Fruit fly (Drosophila melanogaster): ENCODE measurements around the gene Fur1.

Gene Fur1

DNA sequence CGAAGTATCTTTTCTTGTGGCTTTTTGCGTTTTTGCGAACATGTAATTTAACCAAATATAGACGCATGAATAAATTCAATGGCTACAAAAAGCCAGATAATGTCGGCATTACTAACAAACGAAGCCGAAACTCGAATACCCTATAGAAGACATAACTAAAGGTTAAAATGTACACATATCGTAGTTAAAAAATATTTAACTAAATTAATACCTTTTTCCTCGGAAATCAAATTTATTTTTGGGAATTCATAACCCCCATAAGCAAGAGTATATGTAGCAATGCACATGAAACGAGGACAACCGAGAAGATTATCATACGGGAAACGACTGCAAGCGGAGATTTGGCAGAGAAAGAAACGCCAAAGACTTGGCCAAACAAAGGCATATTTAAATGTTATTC lies 11.2 kb downstream of the Fur1 start:
- no peak for TF ChIP-seq psq (optimal IDR thresholded peaks at IDR 0.05)
- no peak for TF ChIP-seq ttk (optimal IDR thresholded peaks at IDR 0.05)
- TF ChIP-seq Sin3A (optimal IDR thresholded peaks at IDR 0.05) = no peak
- TF ChIP-seq h (optimal IDR thresholded peaks at IDR 0.05) = no peak
- no peak for TF ChIP-seq Myc (optimal IDR thresholded peaks at IDR 0.05)
- TF ChIP-seq insv (optimal IDR thresholded peaks at IDR 0.05) = no peak

DNA sequence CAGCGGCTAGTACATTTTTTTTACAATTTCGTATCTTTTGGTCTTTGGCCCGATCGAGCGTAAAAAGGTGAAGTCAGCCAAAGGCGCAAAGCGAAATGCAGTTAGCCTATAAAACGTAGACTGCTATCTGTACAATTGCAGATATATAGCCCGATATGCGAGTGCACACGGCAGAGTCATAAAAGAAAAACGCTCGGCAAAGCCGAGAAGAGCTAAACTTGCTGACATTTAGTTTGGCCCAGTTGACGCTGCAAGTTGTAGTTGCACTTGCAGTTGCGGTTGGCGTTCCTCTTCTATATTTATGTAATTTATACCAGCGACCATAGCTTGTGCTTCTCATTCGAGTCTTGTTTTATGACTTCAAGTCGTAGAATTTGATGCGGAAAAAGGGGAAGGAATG lies 12.2 kb downstream of the Fur1 start:
- no peak for TF ChIP-seq psq (optimal IDR thresholded peaks at IDR 0.05)
- TF ChIP-seq Myc (optimal IDR thresholded peaks at IDR 0.05) = no peak

DNA sequence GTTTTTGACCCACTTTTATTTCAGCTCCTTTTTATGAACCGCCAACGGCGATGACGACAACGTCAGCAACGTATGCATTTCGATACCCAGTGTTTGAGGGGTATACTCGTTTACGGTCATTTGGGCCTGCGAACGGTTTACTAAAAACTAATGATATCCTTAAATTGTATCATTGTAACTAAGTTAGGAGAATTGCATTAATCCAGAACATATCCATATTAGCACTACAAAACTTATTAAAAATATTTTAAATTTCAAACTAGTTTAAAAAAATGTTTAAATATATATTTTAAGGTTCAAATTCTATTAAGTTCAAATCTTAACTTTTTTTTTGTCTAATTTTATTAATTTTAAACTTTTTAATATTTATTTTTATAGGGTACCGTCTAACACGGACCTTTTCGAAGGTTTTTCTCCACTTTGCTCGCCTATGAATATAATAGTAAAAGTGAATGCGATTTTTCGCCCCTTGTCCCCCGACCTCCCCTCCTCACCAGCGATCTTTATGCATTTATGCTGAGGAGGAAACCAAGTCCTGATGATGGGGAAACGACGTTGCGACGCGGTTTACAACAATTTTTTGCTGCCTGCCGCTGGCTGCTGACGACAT lies 13.6 kb downstream of the Fur1 start:
- TF ChIP-seq insv (optimal IDR thresholded peaks at IDR 0.05) (no peak), h (optimal IDR thresholded peaks at IDR 0.05) (no peak), ttk (optimal IDR thresholded peaks at IDR 0.05) (no peak), psq (optimal IDR thresholded peaks at IDR 0.05) (no peak), Myc (optimal IDR thresholded peaks at IDR 0.05) (no peak), Sin3A (optimal IDR thresholded peaks at IDR 0.05) (no peak)

DNA sequence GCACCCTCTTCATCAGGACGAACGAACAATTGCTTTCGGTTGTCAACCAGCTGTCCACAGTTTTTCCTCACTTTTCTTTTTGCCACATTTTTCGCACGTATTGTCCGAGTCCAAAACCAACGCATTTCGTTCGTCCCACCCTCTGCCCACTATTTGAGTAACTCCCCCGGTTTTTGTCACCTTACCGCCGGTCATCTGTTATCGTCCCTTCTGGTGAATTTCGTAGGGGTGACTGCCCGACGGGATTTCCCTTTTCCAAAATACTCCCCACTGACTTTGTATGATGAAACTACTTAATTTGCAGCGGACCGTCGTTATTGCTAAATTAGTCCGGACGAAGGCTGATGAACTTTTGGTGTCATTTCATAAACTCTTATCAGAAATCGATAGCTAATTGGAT lies 15.8 kb downstream of the Fur1 start:
- no peak for TF ChIP-seq psq (optimal IDR thresholded peaks at IDR 0.05)
- no peak for TF ChIP-seq Myc (optimal IDR thresholded peaks at IDR 0.05)
- TF ChIP-seq h (optimal IDR thresholded peaks at IDR 0.05) = no peak
- no peak for TF ChIP-seq insv (optimal IDR thresholded peaks at IDR 0.05)
- no peak for TF ChIP-seq Sin3A (optimal IDR thresholded peaks at IDR 0.05)
- TF ChIP-seq ttk (optimal IDR thresholded peaks at IDR 0.05) = no peak

DNA sequence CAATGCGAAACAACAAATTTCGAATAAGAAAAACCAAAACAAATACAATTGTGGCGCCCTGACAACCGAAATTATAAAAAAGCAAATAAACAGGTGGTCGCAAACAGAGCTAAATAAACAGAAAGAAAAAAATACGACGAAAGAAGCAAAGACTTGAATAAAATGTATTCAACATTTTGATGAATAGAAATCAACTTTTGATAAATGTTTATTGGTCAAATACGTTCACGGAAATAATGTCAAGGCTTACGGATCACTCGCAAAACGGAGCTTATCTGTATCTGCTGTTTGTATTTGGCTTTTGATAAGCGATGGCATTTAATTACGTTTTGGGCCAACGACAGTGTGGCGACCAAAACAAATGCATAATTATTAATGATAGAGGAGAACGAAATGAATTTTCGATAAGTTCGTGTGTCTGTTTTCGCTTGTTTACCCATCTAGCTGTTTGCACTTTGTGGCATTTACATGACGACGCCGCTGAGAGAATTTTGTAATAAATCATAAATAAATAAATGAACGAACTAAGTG lies 19.6 kb downstream of the Fur1 start:
- TF ChIP-seq h (optimal IDR thresholded peaks at IDR 0.05) (no peak), Myc (optimal IDR thresholded peaks at IDR 0.05) (no peak), insv (optimal IDR thresholded peaks at IDR 0.05) (no peak), ttk (optimal IDR thresholded peaks at IDR 0.05) (no peak), psq (optimal IDR thresholded peaks at IDR 0.05) (no peak), Sin3A (optimal IDR thresholded peaks at IDR 0.05) (no peak)

DNA sequence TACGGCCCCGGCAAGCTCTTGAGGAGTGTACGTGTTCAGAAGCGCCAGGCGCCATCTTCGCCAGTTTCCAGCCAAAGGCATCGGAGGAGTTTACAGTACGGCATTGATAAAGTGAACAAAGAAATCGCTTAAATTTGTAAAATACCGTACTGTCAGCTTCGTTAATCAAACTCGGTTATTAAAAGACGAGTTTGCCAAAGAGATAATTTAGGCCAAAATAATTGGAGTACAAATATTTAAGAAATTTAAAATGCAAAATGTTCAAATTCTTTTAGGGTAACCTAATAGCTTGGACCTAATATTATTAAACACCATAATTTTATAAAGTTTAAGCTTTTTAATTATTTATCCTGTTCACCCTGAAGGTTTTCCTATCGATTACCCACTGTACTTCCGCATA lies 21.0 kb downstream of the Fur1 start:
- TF ChIP-seq ttk (optimal IDR thresholded peaks at IDR 0.05) = no peak
- TF ChIP-seq insv (optimal IDR thresholded peaks at IDR 0.05) = no peak
- TF ChIP-seq h (optimal IDR thresholded peaks at IDR 0.05) = no peak
- TF ChIP-seq Myc (optimal IDR thresholded peaks at IDR 0.05) = no peak
- TF ChIP-seq psq (optimal IDR thresholded peaks at IDR 0.05) = no peak

DNA sequence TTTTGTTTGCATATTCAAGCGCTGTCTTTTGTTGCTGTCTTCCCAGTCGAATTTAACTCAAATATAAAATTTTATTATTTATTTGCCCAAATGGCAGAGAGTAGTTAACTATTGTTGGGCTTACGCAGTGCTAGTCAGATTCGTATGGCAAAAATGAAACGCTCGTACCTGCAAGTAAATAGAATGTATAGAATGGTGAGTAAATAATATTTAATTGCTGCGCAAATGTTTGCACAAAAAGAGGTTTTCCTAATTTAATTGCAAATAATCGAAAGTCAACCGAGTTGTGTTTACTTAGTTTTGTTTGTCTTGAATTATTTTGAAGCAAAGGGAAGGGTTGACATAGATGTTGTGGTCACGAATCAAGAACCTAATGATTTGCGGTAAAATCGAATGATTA lies 24.1 kb downstream of the Fur1 start:
- TF ChIP-seq psq (optimal IDR thresholded peaks at IDR 0.05) (no peak), Sin3A (optimal IDR thresholded peaks at IDR 0.05) (no peak), insv (optimal IDR thresholded peaks at IDR 0.05) (no peak), h (optimal IDR thresholded peaks at IDR 0.05) (no peak), ttk (optimal IDR thresholded peaks at IDR 0.05) (no peak), Myc (optimal IDR thresholded peaks at IDR 0.05) (no peak)

DNA sequence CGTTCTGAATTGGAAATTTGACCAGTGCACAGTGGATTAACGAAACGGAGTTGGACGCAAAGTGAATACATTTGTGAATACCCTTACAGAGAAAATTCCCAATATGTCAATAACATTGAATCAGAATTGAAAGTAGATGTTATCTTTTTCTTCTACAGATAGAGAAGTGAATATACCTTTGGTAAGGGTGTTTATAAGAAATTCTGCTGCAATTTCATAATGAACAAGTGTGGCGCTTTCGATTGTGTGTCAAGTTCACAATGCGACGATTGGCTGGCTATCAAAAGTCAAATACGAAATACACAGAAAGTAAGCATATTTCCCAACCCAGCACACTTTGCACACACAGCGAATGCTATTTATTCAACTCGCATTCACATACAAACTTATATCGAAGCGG lies 24.5 kb downstream of the Fur1 start:
- TF ChIP-seq insv (optimal IDR thresholded peaks at IDR 0.05) = no peak

DNA sequence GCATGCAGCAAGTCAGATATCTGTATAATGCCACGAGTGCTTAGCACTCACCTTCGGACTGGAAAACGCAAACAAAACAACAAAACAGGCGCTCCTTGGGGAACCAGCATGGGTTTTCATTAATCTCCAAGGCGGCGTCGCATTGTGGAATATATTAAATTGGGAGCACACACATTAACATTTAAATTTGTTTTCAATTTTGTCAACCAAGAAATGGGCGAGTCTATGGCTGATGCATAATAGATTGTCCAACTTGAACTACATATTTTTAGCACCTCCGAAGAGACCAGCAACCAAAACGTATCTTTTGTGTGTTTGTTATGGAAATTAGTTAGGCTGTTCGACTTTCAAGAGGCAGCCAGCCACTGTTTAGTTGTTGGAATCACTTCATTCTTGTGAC lies 25.4 kb downstream of the Fur1 start:
- no peak for TF ChIP-seq ttk (optimal IDR thresholded peaks at IDR 0.05)
- no peak for TF ChIP-seq h (optimal IDR thresholded peaks at IDR 0.05)
- TF ChIP-seq insv (optimal IDR thresholded peaks at IDR 0.05) = no peak
- TF ChIP-seq Myc (optimal IDR thresholded peaks at IDR 0.05) = no peak
- TF ChIP-seq psq (optimal IDR thresholded peaks at IDR 0.05) = no peak
- no peak for TF ChIP-seq Sin3A (optimal IDR thresholded peaks at IDR 0.05)

DNA sequence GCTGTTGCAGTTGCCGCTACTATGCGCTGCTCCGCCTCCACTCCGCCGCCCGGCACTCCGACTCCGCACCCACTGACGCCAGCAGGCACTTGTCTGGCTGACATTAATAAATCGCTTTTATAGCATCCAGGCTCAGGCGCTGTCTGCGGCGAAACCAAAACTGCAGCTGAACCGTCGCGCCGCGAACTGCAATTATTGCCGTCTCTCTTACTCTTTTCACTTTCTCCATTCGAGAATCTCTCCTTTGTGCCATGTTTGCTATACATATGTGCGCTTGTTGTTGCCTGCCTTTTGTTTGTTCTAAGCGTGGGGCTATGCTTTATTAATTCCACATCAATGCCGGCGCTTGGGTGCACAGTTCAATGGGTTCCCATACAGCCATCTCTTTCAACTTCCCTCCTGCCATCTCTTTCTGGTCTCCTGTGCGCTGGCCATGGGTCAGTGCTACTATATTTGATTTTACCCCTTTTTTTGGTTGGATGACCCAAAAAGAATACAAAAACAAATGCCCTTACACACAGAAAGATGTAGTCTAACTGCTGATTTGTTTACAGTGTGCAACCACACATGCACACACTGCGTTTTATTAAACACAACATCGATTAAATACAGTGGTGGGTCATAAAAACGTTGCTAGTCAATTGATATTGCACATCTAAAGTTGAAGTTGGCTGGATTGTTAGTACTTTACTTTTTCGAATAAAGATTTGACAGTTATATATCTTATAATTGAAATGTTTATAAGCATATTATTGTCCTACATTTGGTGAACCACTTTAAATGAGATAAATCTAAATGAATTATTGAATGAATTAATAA lies 26.2 kb downstream of the Fur1 start:
- TF ChIP-seq Myc (optimal IDR thresholded peaks at IDR 0.05) (no peak), insv (optimal IDR thresholded peaks at IDR 0.05) (no peak), h (optimal IDR thresholded peaks at IDR 0.05) (no peak), ttk (optimal IDR thresholded peaks at IDR 0.05) (no peak), Sin3A (optimal IDR thresholded peaks at IDR 0.05) (no peak), psq (optimal IDR thresholded peaks at IDR 0.05) (no peak)

DNA sequence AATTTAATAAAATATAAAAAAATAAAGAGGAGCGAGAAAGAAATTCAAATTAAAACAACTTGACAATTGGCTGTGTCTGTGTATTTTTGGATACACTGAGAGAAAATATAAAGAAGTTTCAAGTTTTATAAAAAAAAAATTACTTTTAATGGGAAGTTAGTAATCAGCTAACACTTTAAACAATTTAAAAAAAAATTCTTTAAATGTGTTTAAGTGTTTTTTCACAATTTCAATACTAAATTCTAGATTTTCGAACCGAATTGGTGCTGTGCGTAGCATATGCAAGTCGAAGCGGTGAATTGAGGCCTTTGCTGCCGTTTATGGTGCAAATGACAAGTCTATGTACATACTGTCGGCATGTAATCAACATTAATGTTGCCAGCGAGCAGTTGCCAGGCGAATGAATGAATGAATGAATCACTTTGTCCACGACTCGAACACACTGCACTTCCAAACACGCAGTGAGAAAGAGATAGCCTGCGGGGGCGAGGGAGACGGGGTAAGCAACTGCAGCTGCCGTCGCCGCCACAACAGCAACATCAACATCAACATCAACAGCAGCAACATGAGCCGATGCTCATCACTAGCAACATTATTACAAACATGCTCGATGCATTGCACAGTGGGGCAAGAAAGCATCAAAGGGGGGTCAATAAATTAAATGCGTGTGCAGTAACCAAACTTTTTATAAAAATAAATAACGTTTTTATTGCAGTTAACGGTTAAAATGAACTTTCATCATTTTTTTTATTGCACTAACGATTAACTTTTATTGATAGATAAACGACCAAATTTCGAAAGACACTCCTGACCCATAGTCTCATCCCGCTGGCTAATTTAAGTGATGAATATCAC lies 27.1 kb downstream of the Fur1 start:
- TF ChIP-seq insv (optimal IDR thresholded peaks at IDR 0.05) = no peak
- no peak for TF ChIP-seq h (optimal IDR thresholded peaks at IDR 0.05)
- TF ChIP-seq psq (optimal IDR thresholded peaks at IDR 0.05) = no peak
- no peak for TF ChIP-seq Sin3A (optimal IDR thresholded peaks at IDR 0.05)
- TF ChIP-seq Myc (optimal IDR thresholded peaks at IDR 0.05) = no peak
- TF ChIP-seq ttk (optimal IDR thresholded peaks at IDR 0.05) = no peak

DNA sequence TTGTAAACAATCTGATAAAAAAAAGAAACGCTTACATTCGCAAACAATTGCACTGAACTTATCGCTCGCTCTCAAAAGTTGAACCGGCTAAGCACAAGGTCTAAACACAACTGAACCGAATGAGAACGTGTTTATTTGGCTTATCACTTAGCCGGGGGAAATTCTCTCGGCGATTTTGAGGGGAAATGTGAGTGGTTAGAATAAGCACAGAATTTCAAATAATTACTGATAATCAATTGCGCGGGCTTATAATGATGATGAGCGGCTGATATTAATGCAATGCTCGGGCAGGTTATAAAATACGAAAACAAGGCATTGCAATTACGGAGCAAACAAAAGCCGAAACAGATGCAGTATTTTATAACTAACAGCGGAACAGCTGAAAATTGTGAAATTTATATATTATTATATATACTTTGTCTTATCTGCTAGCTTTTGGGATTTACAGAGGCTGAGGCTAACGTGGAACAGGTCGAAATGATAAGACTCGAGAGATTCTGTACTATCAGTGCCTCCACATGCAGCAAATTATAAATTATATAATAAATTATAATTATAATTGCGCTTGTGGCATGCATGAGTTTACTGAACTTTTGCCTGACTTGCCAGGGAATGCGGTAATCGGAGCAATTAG lies 34.4 kb downstream of the Fur1 start:
- no peak for TF ChIP-seq Sin3A (optimal IDR thresholded peaks at IDR 0.05)
- TF ChIP-seq psq (optimal IDR thresholded peaks at IDR 0.05) = no peak
- no peak for TF ChIP-seq Myc (optimal IDR thresholded peaks at IDR 0.05)
- TF ChIP-seq ttk (optimal IDR thresholded peaks at IDR 0.05) = no peak
- no peak for TF ChIP-seq insv (optimal IDR thresholded peaks at IDR 0.05)
- TF ChIP-seq h (optimal IDR thresholded peaks at IDR 0.05) = no peak

Measured in Kc167 (cell line).